Worm (Caenorhabditis elegans) whole organism, L4 larva: ENCODE measurements around the gene spp-1.

ENCODE experiments used
- egl-27 ChIP-seq: sonication (generic microtip); optimal IDR thresholded peaks from 3 replicates; lab custom pipeline; 2017; ENCODE audit warnings: missing biosample characterization, missing genetic modification reagents, missing genetic modification characterization
- lin-13 ChIP-seq: fragments of 150-350 bp; optimal IDR thresholded peaks from 2 replicates; lab custom pipeline; 2014; ENCODE audit warnings: missing biosample characterization, missing genetic modification reagents, missing genetic modification characterization
- mdl-1 ChIP-seq, 2 experiments: fragments of 150-350 bp in 1 of 2; sonication (generic microtip) in 1 of 2; optimal IDR thresholded peaks; 2 replicates each; lab custom pipeline; 2014 to 2017; ENCODE audit warnings: missing biosample characterization in 2 of 2, missing genetic modification characterization in 2 of 2

DNA sequence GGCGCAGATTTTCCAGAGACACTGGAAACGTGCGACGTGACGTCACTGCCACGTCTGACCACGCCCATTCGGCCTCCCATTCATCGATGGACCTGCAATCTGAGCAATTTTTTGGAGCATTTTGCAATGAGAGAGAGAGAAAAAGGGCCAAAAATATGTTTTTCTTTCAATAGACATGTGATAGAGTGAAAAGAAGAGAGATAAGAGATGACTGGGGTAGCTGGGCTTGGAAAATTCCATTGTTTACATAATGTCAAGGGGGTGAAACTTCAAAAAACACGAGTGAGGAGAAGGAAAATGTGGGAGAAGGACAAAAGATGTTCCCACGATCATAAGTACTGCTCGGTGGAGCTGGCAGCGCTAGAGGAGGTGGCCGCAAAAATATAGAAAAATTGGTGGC lies 40.5 kb upstream of the spp-1 start, which contains the start of gene M03C11.1:
- TF ChIP-seq lin-13 (GFP tag; lab: Kevin White, UChicago) = no peak
- TF ChIP-seq egl-27 (tag; lab: Kevin White, UChicago) = no peak
- no peak for TF ChIP-seq mdl-1 (tag; optimal IDR thresholded peaks at IDR 0.05; lab: Kevin White, UChicago)
